Fruit fly (Drosophila melanogaster) Kc167 (cell line): Measurements from ENCODE around the gene CG1812.
"Not testable (repeated sequence)": the region's sequence is repeated elsewhere in the genome, so short reads cannot be mapped to it uniquely, and the experiment has no call there.

Source experiments
- Myc ChIP-seq: fragments of >200 bp; optimal IDR thresholded peaks from 2 replicates; lab custom pipeline; 2017; ENCODE audit warnings: missing external identifiers
- Sin3A ChIP-seq: fragments of >200 bp; optimal IDR thresholded peaks from 2 replicates; lab custom pipeline; 2018; ENCODE audit warnings: missing external identifiers
- h ChIP-seq: fragments of >200 bp; optimal IDR thresholded peaks from 3 replicates; lab custom pipeline; 2018; ENCODE audit warnings: missing external identifiers
- insv ChIP-seq: fragments of >200 bp; optimal IDR thresholded peaks from 3 replicates; lab custom pipeline; 2018; ENCODE audit warnings: missing external identifiers
- psq ChIP-seq: fragments of >200 bp; optimal IDR thresholded peaks from 2 replicates; lab custom pipeline; 2017; ENCODE audit warnings: missing external identifiers
- ttk ChIP-seq: sonication (Bioruptor generic); optimal IDR thresholded peaks from 2 replicates; lab custom pipeline; 2017; ENCODE audit warnings: missing external identifiers

Gene CG1812

dm6 chrX:20503504-20503829 is 7.9 kb upstream of the CG1812 start:
- TF ChIP-seq psq (lab: Kevin White, UChicago), result no peak
- TF ChIP-seq insv (lab: Kevin White, UChicago), result no peak
- TF ChIP-seq ttk (lab: Kevin White, UChicago), result no peak
- no peak for TF ChIP-seq Myc (lab: Kevin White, UChicago)
- TF ChIP-seq h, result no peak
- TF ChIP-seq Sin3A (lab: Kevin White, UChicago), result no peak

DNA sequence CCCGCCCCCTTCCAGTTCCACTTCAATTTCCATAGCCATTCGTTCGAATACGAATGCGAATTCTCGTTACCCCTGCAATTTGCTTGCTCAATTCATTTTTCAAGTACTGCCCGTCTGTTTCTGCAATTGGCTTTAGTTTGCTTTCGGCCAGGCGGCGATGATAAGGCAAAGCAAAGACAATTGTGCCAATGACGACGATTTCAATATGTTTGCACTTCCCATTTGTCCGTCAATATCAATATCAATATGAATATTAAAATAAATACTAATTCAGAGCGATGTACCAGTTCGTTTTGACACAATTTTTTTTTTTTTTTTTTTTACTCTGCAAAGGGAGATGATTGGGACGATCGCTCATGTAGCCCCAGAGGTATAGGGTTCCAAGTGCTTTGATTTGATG is 5.4 kb upstream of the CG1812 start:
- no peak for TF ChIP-seq Myc (lab: Kevin White, UChicago)
- TF ChIP-seq h, result no peak
- no peak for TF ChIP-seq insv (lab: Kevin White, UChicago)
- no peak for TF ChIP-seq psq (lab: Kevin White, UChicago)
- no peak for TF ChIP-seq Sin3A (lab: Kevin White, UChicago)
- no peak for TF ChIP-seq ttk (lab: Kevin White, UChicago)

DNA sequence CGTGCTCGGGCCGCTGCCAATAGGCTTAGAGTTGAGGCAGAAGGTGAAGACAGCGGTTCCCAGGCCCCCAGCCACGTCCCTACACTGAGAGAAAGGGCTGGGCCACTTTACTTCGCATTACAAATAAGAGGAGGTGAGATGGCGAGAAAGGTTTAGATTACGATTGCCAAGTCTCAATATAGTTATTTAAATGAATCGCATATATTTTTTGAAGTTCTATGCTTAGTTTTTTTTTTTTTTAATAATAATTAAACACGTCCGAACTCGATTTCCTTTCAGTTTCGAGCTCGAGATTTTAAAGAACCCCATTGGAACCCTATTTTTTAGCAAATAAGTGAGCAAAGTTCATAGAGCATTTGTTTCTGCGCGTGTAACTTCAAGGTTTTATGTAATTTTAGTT is 3.6 kb upstream of the CG1812 start:
- TF ChIP-seq ttk (lab: Kevin White, UChicago), result no peak
- TF ChIP-seq insv (lab: Kevin White, UChicago), result no peak
- no peak for TF ChIP-seq Myc (lab: Kevin White, UChicago)
- TF ChIP-seq Sin3A (lab: Kevin White, UChicago), result no peak
- no peak for TF ChIP-seq psq (lab: Kevin White, UChicago)
- no peak for TF ChIP-seq h

DNA sequence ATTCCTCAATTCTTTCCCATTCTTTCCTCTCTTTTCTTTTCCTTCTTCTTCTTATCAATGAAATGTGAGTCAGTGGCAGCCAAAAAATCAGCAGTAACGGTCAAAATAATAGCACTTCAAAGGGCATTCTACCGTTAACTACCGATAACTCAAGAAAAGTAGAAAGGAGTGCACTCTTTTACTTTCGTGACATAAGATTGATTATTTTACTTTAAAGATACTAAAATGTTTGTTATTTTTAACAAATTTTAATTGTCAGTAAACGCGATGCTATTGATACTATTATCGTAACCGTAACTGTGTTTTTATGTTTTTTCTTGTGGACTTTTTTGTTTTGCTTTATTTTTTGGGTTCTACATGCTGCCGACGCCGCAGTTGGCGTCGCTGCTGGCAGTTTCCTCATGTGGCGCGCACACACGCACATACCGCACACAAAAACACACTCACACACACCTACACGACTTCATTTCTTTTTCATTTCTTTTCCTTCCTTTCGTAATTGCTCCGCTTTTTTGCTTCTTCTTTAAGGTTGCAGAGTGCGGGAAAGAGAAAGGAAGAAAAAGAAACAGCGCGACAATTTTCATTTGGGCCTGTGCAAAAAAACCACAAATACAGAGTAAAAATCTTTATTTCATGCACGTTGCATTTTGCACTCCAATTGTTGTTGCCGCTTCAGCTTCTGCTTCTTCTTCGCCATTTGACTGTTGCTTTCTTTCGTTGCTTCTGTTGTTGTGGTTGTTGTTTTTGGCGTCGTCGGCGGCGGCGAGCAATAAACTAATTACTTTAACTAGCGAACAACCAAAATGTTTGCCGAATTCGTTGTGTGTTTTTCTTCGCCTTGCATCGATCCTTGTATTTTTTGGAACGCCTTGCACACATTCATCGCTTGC is 1.6 kb upstream of the CG1812 start:
- TF ChIP-seq Sin3A (lab: Kevin White, UChicago) (no peak), insv (lab: Kevin White, UChicago) (no peak), Myc (lab: Kevin White, UChicago) (no peak), h (no peak), ttk (lab: Kevin White, UChicago) (no peak), psq (lab: Kevin White, UChicago) (no peak)

DNA sequence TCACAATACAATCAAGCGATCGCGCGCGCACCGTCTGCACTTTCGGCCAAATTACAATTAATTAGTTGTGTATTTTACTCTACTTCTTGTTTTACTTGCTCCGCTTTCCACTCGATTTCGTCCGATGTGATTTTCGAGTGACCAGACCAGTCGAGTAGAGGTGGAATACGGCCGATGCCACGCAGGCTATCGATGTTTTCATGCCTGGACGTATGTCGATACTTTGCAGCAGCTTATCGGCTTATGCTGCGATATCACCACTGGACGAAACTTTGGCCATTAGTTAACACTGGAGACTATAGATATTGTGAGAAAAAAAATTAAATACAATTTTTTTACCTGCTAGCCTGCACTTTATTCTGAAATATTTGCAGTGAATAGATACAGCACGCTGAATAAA is 804 bp upstream of the CG1812 start, which contains the start of gene RhoGAP19D:
RhoGAP19D (minus strand) TSS at position 155 of the 400 bp plus-strand sequence.
- no peak for TF ChIP-seq psq (lab: Kevin White, UChicago)
- no peak for TF ChIP-seq Myc (lab: Kevin White, UChicago)
- no peak for TF ChIP-seq ttk (lab: Kevin White, UChicago)
- no peak for TF ChIP-seq Sin3A (lab: Kevin White, UChicago)
- TF ChIP-seq h, result no peak
- no peak for TF ChIP-seq insv (lab: Kevin White, UChicago)

DNA sequence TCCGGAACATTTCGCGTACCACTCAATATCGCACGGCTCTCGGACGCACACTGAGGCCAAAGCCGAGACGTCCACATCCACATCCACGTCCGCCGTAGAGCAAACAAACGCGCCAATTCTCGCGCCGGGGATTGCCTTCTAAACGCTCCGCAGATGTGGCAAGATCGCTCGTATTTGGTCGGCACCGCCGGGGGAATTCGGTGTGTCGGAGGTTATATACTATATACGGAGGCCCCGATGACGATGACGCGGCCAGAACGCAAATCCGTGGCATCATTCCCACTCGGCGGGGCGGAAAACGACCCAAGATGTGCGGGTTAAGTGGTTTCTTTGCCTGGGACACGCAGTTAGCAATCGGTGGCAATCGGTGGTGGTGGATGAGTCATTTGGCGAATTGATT is 6.9 kb downstream of the CG1812 start:
- no peak for TF ChIP-seq ttk (lab: Kevin White, UChicago)
- no peak for TF ChIP-seq psq (lab: Kevin White, UChicago)
- TF ChIP-seq Sin3A (lab: Kevin White, UChicago), result no peak
- no peak for TF ChIP-seq Myc (lab: Kevin White, UChicago)
- no peak for TF ChIP-seq h
- TF ChIP-seq insv (lab: Kevin White, UChicago), result no peak

- TF ChIP-seq Sin3A (lab: Kevin White, UChicago), result no peak
- no peak for TF ChIP-seq Myc (lab: Kevin White, UChicago)
- TF ChIP-seq ttk (lab: Kevin White, UChicago), result no peak
- no peak for TF ChIP-seq psq (lab: Kevin White, UChicago)
- TF ChIP-seq h, result no peak
- TF ChIP-seq insv (lab: Kevin White, UChicago), result no peak
Measured at dm6 chrX:20519049-20519448, 7.7 kb downstream of the CG1812 start.

- TF ChIP-seq psq (lab: Kevin White, UChicago) (no peak), insv (lab: Kevin White, UChicago) (no peak), h (no peak), Myc (lab: Kevin White, UChicago) (no peak), ttk (lab: Kevin White, UChicago) (no peak), Sin3A (lab: Kevin White, UChicago) (no peak)
Measured at dm6 chrX:20519696-20520373, 8.5 kb downstream of the CG1812 start.

- TF ChIP-seq ttk (lab: Kevin White, UChicago) (no peak), h (no peak), Sin3A (lab: Kevin White, UChicago) (no peak), psq (lab: Kevin White, UChicago) (no peak), insv (lab: Kevin White, UChicago) (no peak), Myc (lab: Kevin White, UChicago) (no peak)
Measured at dm6 chrX:20524754-20525236, 13.5 kb downstream of the CG1812 start, which contains the start of gene Tak1. Gene Tak1, minus strand, starts transcription at chrX:20524928.

DNA sequence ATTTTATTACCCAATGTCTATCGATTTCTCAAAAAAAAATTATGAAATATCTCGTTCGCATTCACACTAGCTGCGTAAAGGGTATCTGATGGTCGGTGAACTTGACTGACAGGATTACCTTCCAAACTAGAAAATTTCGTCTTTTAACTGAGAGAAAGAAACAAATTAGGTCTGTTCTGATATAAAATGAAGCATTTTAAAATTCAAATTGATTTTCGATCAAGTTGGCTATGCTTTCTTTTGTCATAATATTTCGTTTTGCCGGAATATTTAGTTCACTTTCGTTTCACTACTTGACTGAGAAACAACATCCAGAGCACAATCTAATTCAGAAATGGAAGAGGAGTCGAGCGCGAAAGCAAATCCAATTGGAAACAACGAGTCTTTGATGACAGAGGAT is 16.0 kb downstream of the CG1812 start, which contains the start of gene CG42579:
CG42579 (plus strand) TSS at position 301 of the 400 bp plus-strand sequence.
- not testable (repeated sequence) for TF ChIP-seq Myc, Sin3A, ttk (lab: Kevin White, UChicago)

DNA sequence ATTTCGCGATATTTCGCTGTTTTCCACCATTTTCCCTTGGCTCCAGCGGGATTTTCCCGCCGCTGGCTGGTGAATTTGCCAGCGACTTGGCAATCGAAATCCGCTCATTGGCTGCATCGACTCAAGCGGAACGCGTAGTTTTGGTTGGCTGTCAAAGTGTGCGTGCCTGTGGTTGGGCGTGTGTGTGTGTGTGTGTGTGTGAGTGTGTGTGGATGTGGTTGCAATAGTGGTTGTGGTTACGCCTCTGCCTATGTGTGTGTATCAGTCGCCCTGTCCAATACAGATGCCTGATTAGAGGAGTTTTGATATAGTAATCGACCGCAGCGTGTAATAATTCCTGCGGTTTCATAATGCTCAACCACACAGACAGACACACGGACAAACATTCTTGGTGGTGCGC is 24.8 kb downstream of the CG1812 start:
- TF ChIP-seq ttk (lab: Kevin White, UChicago) (no peak), psq (lab: Kevin White, UChicago) (no peak), Sin3A (lab: Kevin White, UChicago) (no peak), insv (lab: Kevin White, UChicago) (no peak), Myc (lab: Kevin White, UChicago) (no peak), h (no peak)
